Worm (Caenorhabditis elegans) whole organism, young adult: Measurements from ENCODE around the gene mrps-18A.
A peak's percentile ranks its signal among the peaks of the same experiment; 100 is the strongest.

ENCODE experiments used
- B0261.1 ChIP-seq: sonication (generic microtip); optimal IDR thresholded peaks from 2 replicates; lab custom pipeline; 2016; ENCODE audit warnings: mild to moderate bottlenecking, missing genetic modification characterization, moderate library complexity, missing compliant biosample characterization
- D2030.7 ChIP-seq: fragments of 200-800 bp; sonication (Bioruptor generic); IDR thresholded peaks from 2 replicates; pipeline ENCODE4 v1.3.6; 2022; ENCODE audit warnings: missing genetic modification reagents, missing genetic modification characterization, missing compliant biosample characterization
- F49E8.2 ChIP-seq: sonication (generic microtip); optimal IDR thresholded peaks from 3 replicates; lab custom pipeline; 2017; ENCODE audit warnings: missing genetic modification characterization, mild to moderate bottlenecking, missing compliant biosample characterization, antibody characterized with exemption, moderate library complexity; ENCODE audit not compliant: insufficient read depth
- F57C9.4 ChIP-seq: sonication (generic microtip); optimal IDR thresholded peaks from 2 replicates; lab custom pipeline; 2017; ENCODE audit warnings: mild to moderate bottlenecking, missing genetic modification characterization, missing compliant biosample characterization
- K12H6.12 ChIP-seq: fragments of 200-800 bp; sonication (Bioruptor generic); optimal IDR thresholded peaks from 2 replicates; lab custom pipeline; 2018; ENCODE audit warnings: mild to moderate bottlenecking, missing genetic modification characterization, missing compliant biosample characterization
- aptf-3 ChIP-seq: fragments of 200-800 bp; sonication (Bioruptor generic); IDR thresholded peaks from 2 replicates; pipeline ENCODE4 v1.3.6; 2022; ENCODE audit warnings: missing genetic modification characterization, missing compliant biosample characterization
- athp-1 ChIP-seq: sonication (generic microtip); optimal IDR thresholded peaks from 2 replicates; lab custom pipeline; 2017; ENCODE audit warnings: mild to moderate bottlenecking, missing genetic modification characterization, missing compliant biosample characterization
- bed-1 ChIP-seq: fragments of 200-800 bp; sonication (Bioruptor generic); IDR thresholded peaks from 2 replicates; pipeline ENCODE4 v1.3.6; 2022; ENCODE audit warnings: missing genetic modification reagents, missing genetic modification characterization, missing compliant biosample characterization
- die-1 ChIP-seq: sonication (generic microtip); optimal IDR thresholded peaks from 2 replicates; lab custom pipeline; 2016; ENCODE audit warnings: missing genotype, mild to moderate bottlenecking, missing genetic modification characterization, missing compliant biosample characterization
- dox-1 ChIP-seq: fragments of 200-800 bp; sonication (Bioruptor generic); IDR thresholded peaks from 2 replicates; pipeline ENCODE4 v1.3.6; 2022; ENCODE audit warnings: missing genetic modification reagents, missing genetic modification characterization, missing compliant biosample characterization
- ekl-4 ChIP-seq: fragments of 200-800 bp; sonication (Bioruptor generic); IDR thresholded peaks from 2 replicates; pipeline ENCODE4 v1.3.6; 2022; ENCODE audit warnings: missing genetic modification reagents, missing genetic modification characterization, missing compliant biosample characterization
- him-1 ChIP-seq: sonication (generic microtip); optimal IDR thresholded peaks from 2 replicates; lab custom pipeline; 2016; ENCODE audit warnings: missing genotype, missing genetic modification reagents, missing genetic modification characterization, missing compliant biosample characterization
- hmg-1.2 ChIP-seq: fragments of 200-800 bp; sonication (Bioruptor generic); IDR thresholded peaks from 2 replicates; pipeline ENCODE4 v1.3.6; 2022; ENCODE audit warnings: missing genetic modification reagents, missing genetic modification characterization, missing compliant biosample characterization
- let-526 ChIP-seq: fragments of 200-800 bp; sonication (Bioruptor generic); IDR thresholded peaks from 2 replicates; pipeline ENCODE4 v1.3.6; 2022; ENCODE audit warnings: missing genetic modification reagents, missing genetic modification characterization, missing compliant biosample characterization
- lir-1 ChIP-seq: fragments of 200-800 bp; sonication (Bioruptor generic); conservative IDR thresholded peaks from 2 replicates; pipeline ENCODE4 v1.3.6; 2022; ENCODE audit warnings: missing genetic modification reagents, missing genetic modification characterization, missing compliant biosample characterization
- lsy-27 ChIP-seq: sonication (generic microtip); optimal IDR thresholded peaks from 2 replicates; lab custom pipeline; 2017; ENCODE audit warnings: missing genetic modification characterization, mild to moderate bottlenecking, missing compliant biosample characterization, antibody characterized with exemption, missing genotype, borderline replicate concordance; ENCODE audit not compliant: insufficient read depth
- madf-6 ChIP-seq: fragments of 200-800 bp; sonication (Bioruptor generic); IDR thresholded peaks from 2 replicates; pipeline ENCODE4 v1.3.6; 2022; ENCODE audit warnings: missing genetic modification reagents, missing genetic modification characterization, missing compliant biosample characterization
- madf-8 ChIP-seq: fragments of 200-800 bp; sonication (Bioruptor generic); conservative IDR thresholded peaks from 2 replicates; pipeline ENCODE4 v1.3.6; 2022; ENCODE audit warnings: missing genetic modification reagents, missing genetic modification characterization, missing compliant biosample characterization
- mel-28 ChIP-seq: sonication (generic microtip); optimal IDR thresholded peaks from 2 replicates; lab custom pipeline; 2016; ENCODE audit warnings: borderline replicate concordance, mild to moderate bottlenecking, missing genetic modification characterization, missing compliant biosample characterization
- nfyb-1 ChIP-seq: fragments of 200-800 bp; sonication (Bioruptor generic); IDR thresholded peaks from 2 replicates; pipeline ENCODE4 v1.3.6; 2022; ENCODE audit warnings: missing genetic modification reagents, missing genetic modification characterization, missing compliant biosample characterization
- nhr-80 ChIP-seq: sonication (generic microtip); optimal IDR thresholded peaks from 2 replicates; lab custom pipeline; 2016; ENCODE audit warnings: missing genetic modification characterization, missing compliant biosample characterization
- pha-4 ChIP-seq: fragments of 150-350 bp; sonication (generic microtip); optimal IDR thresholded peaks from 2 replicates; lab custom pipeline; 2014; ENCODE audit warnings: missing biosample characterization, missing genetic modification reagents, missing genetic modification characterization
- rcor-1 ChIP-seq: fragments of 200-800 bp; sonication (Bioruptor generic); IDR thresholded peaks from 2 replicates; pipeline ENCODE4 v1.3.6; 2022; ENCODE audit warnings: missing genetic modification reagents, missing genetic modification characterization, missing compliant biosample characterization
- sdz-38 ChIP-seq: sonication (generic microtip); optimal IDR thresholded peaks from 2 replicates; lab custom pipeline; 2016; ENCODE audit warnings: missing genotype, missing genetic modification characterization, missing compliant biosample characterization
- sptf-2 ChIP-seq: fragments of 200-800 bp; sonication (Bioruptor generic); optimal IDR thresholded peaks from 2 replicates; lab custom pipeline; 2018; ENCODE audit warnings: mild to moderate bottlenecking, missing genetic modification characterization, missing compliant biosample characterization
- tlf-1 ChIP-seq: fragments of 200-800 bp; sonication (Bioruptor generic); optimal IDR thresholded peaks from 2 replicates; lab custom pipeline; 2018; ENCODE audit warnings: mild to moderate bottlenecking, missing genetic modification characterization, missing compliant biosample characterization
- unc-62 ChIP-seq: fragments of 150-350 bp; optimal IDR thresholded peaks from 2 replicates; lab custom pipeline; 2014; ENCODE audit warnings: missing biosample characterization, missing genetic modification reagents, missing genetic modification characterization
- ztf-25 ChIP-seq: fragments of 200-800 bp; sonication (Bioruptor generic); IDR thresholded peaks from 2 replicates; pipeline ENCODE4 v1.3.6; 2022; ENCODE audit warnings: missing genetic modification reagents, missing genetic modification characterization, missing compliant biosample characterization

Gene mrps-18A

ce11 chrIII:8298216-8298920 lies 33.4 kb downstream of the mrps-18A start:
- no peak for TF ChIP-seq F49E8.2 (tag; lab: Kevin White, UChicago)
- TF ChIP-seq sdz-38 (tag; lab: Kevin White, UChicago): no peak
- no peak for TF ChIP-seq F57C9.4 (tag; lab: Kevin White, UChicago)
- no peak for TF ChIP-seq ekl-4 (GFP tag; lab: Robert Waterston, UW)
- no peak for TF ChIP-seq unc-62 (GFP tag; lab: Kevin White, UChicago)
- TF ChIP-seq nfyb-1 (GFP tag; lab: Robert Waterston, UW): no peak
- no peak for TF ChIP-seq lsy-27
- no peak for TF ChIP-seq nhr-80 (tag; lab: Kevin White, UChicago)

ce11 chrIII:8293260-8293659 lies 38.5 kb downstream of the mrps-18A start:
- TF ChIP-seq let-526 (GFP tag; lab: Robert Waterston, UW): no peak
- peak; percentile 42 for TF ChIP-seq unc-62 (GFP tag; lab: Kevin White, UChicago)
- TF ChIP-seq nhr-80 (tag; lab: Kevin White, UChicago): peak; percentile 68

- TF ChIP-seq rcor-1 (GFP tag; lab: Robert Waterston, UW): no peak
- TF ChIP-seq tlf-1 (GFP tag; lab: Kevin White, UChicago): no peak
- no peak for TF ChIP-seq madf-8 (GFP tag; lab: Robert Waterston, UW)
- no peak for TF ChIP-seq sdz-38 (tag; lab: Kevin White, UChicago)
- TF ChIP-seq dox-1 (GFP tag; lab: Robert Waterston, UW): 0 out of 2 replicates have a peak, but pooled peaks have one; percentile 22
- TF ChIP-seq die-1 (tag; lab: Kevin White, UChicago): no peak
- no peak for TF ChIP-seq bed-1 (GFP tag; lab: Robert Waterston, UW)
- TF ChIP-seq madf-6: no peak
- no peak for TF ChIP-seq D2030.7 (GFP tag; lab: Robert Waterston, UW)
- no peak for TF ChIP-seq sptf-2 (GFP tag; lab: Kevin White, UChicago)
- no peak for TF ChIP-seq mel-28 (tag; lab: Kevin White, UChicago)
- peak; percentile 60 for TF ChIP-seq nhr-80 (tag; lab: Kevin White, UChicago)
- TF ChIP-seq, all 124 proteins: peak for 2
These were observed 40.3 kb downstream of the mrps-18A start for ce11 chrIII:8291268-8292032.

ce11 chrIII:8289181-8289580 lies 42.5 kb downstream of the mrps-18A start:
- no peak for TF ChIP-seq die-1 (tag; lab: Kevin White, UChicago)
- no peak for TF ChIP-seq athp-1 (tag; lab: Kevin White, UChicago)

ce11 chrIII:8287519-8287918 lies 44.2 kb downstream of the mrps-18A start:
- TF ChIP-seq B0261.1 (tag; lab: Kevin White, UChicago): no peak
- no peak for TF ChIP-seq him-1
- TF ChIP-seq hmg-1.2 (GFP tag; lab: Robert Waterston, UW): 0 out of 2 replicates have a peak, but pooled peaks have one; percentile 15
- no peak for TF ChIP-seq ztf-25 (GFP tag; lab: Robert Waterston, UW)
- TF ChIP-seq lir-1 (GFP tag; lab: Robert Waterston, UW): no peak
- no peak for TF ChIP-seq pha-4 (tag; lab: Kevin White, UChicago)
- TF ChIP-seq K12H6.12 (tag; lab: Kevin White, UChicago): peak; percentile 46
- no peak for TF ChIP-seq aptf-3 (GFP tag; lab: Robert Waterston, UW)
- TF ChIP-seq, all 124 proteins: peak for 2
